Fruit fly (Drosophila melanogaster): ENCODE results near the gene CG16743.

CG16743 gene

DNA sequence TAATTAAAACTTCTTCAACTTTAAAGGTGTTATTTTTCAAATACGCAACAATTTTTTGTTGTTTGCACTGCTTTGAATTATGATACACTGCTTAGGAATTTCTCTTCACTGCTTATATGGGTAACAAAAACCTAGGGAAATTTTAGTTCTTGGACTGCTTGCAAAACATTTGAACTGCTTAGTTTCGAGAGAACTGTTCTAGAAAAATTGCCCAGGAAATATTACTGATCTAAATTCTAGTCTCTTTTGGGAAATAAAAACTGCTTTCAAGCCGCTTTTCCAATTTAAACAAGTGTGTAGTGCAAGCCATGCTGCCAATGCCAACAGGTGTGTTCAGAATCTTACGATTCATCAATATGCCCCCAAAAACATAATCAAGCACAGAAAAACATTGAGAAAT is 7.6 kb upstream of the CG16743 start (continued):
- no peak for TF ChIP-seq CG34422 (GFP tag; IDR thresholded peaks at IDR 0.05)
- no peak for TF ChIP-seq TFAM (GFP tag; optimal IDR thresholded peaks at IDR 0.05)
- no peak for TF ChIP-seq jigr1 (GFP tag; IDR thresholded peaks at IDR 0.05)
- TF ChIP-seq Ets97D (GFP tag; optimal IDR thresholded peaks at IDR 0.05): peak; percentile 88
- TF ChIP-seq en (GFP tag; optimal IDR thresholded peaks at IDR 0.05): no peak
- TF ChIP-seq Oli (tag; optimal IDR thresholded peaks at IDR 0.05): no peak
- TF ChIP-seq Lhr (GFP tag; optimal IDR thresholded peaks at IDR 0.05): peak; percentile 59
- TF ChIP-seq vnd (GFP tag; IDR thresholded peaks at IDR 0.05; ENCODE audit: partially characterized antibody): no peak
- peak in 1 of 2 experiments; percentile 34 for TF ChIP-seq chif (GFP tag; optimal IDR thresholded peaks at IDR 0.05)
- TF ChIP-seq CG11247 (GFP tag; IDR thresholded peaks at IDR 0.05): no peak
- 0 out of 2 replicates have a peak, but pooled peaks have one; percentile 22 for TF ChIP-seq CG4360 (GFP tag; IDR thresholded peaks at IDR 0.05)
- TF ChIP-seq Xrp1 (GFP tag; IDR thresholded peaks at IDR 0.05): peak; percentile 8; the same call in 1 of the 2 replicates
- TF ChIP-seq Myb (GFP tag; optimal IDR thresholded peaks at IDR 0.05): peak; percentile 54
- peak in 1 of 2 experiments; percentile 92 for TF ChIP-seq Eip74EF (GFP tag; optimal IDR thresholded peaks at IDR 0.05)
- peak in 1 of 2 experiments; percentile 93 for TF ChIP-seq Dfd (GFP tag; optimal IDR thresholded peaks at IDR 0.05)
- TF ChIP-seq HmgD (GFP tag; optimal IDR thresholded peaks at IDR 0.05): peak; percentile 52
- peak; percentile 1 for TF ChIP-seq Ssrp (tag; optimal IDR thresholded peaks at IDR 0.05)
- TF ChIP-seq CG31441 (GFP tag; IDR thresholded peaks at IDR 0.05): 0 out of 2 replicates have a peak, but pooled peaks have one; percentile 28
- TF ChIP-seq nmo (GFP tag; optimal IDR thresholded peaks at IDR 0.05): peak; percentile 58

DNA sequence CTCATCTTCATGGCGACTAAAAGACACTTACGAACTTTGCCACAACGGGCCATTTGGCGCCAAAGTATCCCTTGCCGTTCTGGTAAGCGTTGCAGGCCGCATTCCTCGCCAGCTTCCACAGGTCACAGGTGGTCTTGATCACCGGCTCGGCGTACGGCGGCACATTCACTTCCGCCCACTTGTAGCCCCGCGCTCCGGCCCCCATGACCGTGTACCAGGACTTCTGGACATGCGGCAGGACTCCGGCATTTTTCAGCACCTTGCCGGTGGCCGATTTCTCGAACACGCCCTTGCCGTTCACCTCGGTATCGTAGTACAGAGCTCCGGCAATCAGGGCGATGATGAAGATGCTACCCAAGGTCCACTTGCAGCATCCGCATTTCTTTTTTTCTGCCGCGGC is 6.1 kb upstream of the CG16743 start:
- TF ChIP-seq HLH4C (GFP tag; IDR thresholded peaks at IDR 0.05; ENCODE audit: partially characterized antibody): 0 out of 3 replicates have a peak, but pooled peaks have one; percentile 28
- 0 out of 2 replicates have a peak, but pooled peaks have one; percentile 15 for TF ChIP-seq Bgb (GFP tag; IDR thresholded peaks at IDR 0.05; ENCODE audit: partially characterized antibody)
- TF ChIP-seq Med (GFP tag): peak; percentile 58
- TF ChIP-seq sens (GFP tag): peak; percentile 68
- no peak for TF ChIP-seq CG2889 (GFP tag; IDR thresholded peaks at IDR 0.05)

DNA sequence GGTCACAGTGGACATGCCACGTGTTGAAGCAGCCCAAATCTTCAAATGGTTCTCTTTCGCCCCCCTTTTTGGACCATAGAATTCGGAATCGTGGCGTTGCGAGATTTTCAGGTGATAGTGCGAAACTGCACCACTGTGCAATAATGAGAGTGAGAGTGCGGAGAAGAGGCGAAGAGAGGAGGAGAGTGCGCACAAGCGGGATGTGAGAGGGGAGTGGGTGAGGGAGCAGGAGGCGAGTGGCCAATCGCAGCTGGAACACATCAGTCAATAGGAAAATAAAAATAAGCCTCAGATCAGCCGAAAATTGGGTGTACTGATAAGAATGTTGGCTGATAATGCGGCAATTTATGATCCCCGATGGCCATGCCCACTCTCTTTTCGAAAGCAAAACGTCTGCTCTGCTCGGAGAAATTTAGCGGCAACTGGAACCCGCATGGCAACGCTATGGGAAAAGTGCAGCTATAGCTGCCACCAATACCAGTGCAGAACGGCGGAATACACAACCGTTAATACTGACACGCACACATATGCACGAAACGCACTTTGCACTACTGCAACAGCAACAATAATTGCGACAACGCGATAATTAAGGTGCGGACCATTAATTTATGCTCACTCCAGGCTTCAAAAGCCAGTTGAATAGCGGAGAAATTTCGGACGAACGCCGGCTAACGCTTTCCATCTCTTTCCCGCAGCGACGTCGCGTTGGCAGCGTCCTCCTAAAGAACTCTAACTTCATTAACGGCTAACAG is 4.6 kb upstream of the CG16743 start:
- TF ChIP-seq HmgD (GFP tag; optimal IDR thresholded peaks at IDR 0.05) (no peak), Oaz (GFP tag; IDR thresholded peaks at IDR 0.05) (no peak), nau (GFP tag; optimal IDR thresholded peaks at IDR 0.05) (peak; percentile 40), ranshi (GFP tag; IDR thresholded peaks at IDR 0.05) (no peak), CG7928 (GFP tag; optimal IDR thresholded peaks at IDR 0.05) (no peak), scrt (GFP tag; optimal IDR thresholded peaks at IDR 0.05) (peak; percentile 16), CG7786 (GFP tag; optimal IDR thresholded peaks at IDR 0.05) (no peak), MBD-R2 (GFP tag; IDR thresholded peaks at IDR 0.05) (no peak), Kr (GFP tag; optimal IDR thresholded peaks at IDR 0.05) (no peak), CG10366 (GFP tag; IDR thresholded peaks at IDR 0.05) (no peak), CG8478 (optimal IDR thresholded peaks at IDR 0.05) (no peak), sima (GFP tag; optimal IDR thresholded peaks at IDR 0.05) (no peak), CG3838 (GFP tag; optimal IDR thresholded peaks at IDR 0.05) (no peak), Stat92E (GFP tag; optimal IDR thresholded peaks at IDR 0.05) (no peak), lab (GFP tag; optimal IDR thresholded peaks at IDR 0.05) (no peak), grau (tag; optimal IDR thresholded peaks at IDR 0.05) (peak; percentile 2), CG18599 (GFP tag; optimal IDR thresholded peaks at IDR 0.05) (peak; percentile 36), CG4360 (GFP tag; IDR thresholded peaks at IDR 0.05) (no peak), gcm2 (GFP tag; optimal IDR thresholded peaks at IDR 0.05) (no peak), gro (GFP tag; optimal IDR thresholded peaks at IDR 0.05) (no peak), D19B (GFP tag; optimal IDR thresholded peaks at IDR 0.05) (no peak), zfh1 (GFP tag; IDR thresholded peaks at IDR 0.05) (no peak), Ravus (GFP tag; IDR thresholded peaks at IDR 0.05) (no peak), HLHmδ (GFP tag; optimal IDR thresholded peaks at IDR 0.05) (peak; percentile 73), CG31224 (GFP tag; IDR thresholded peaks at IDR 0.05) (no peak), wdn (GFP tag; IDR thresholded peaks at IDR 0.05) (no peak)
